Fruit fly (Drosophila melanogaster) whole organism, adult: ENCODE data around the gene Hcf.

Source experiments
- CG11617 ChIP-seq: fragments of 200-800 bp; sonication (Bioruptor generic); optimal IDR thresholded peaks from 2 replicates; lab custom pipeline; 2017; ENCODE audit warnings: mild to moderate bottlenecking, missing biosample characterization, missing genetic modification reagents, missing genetic modification characterization
- CG14711 ChIP-seq: fragments of 200-800 bp; sonication (Bioruptor generic); optimal IDR thresholded peaks from 2 replicates; lab custom pipeline; 2018; ENCODE audit warnings: missing biosample characterization, mild to moderate bottlenecking, missing genetic modification characterization, moderate library complexity
- CG1620 ChIP-seq: fragments of 200-800 bp; sonication (Bioruptor generic); optimal IDR thresholded peaks from 2 replicates; lab custom pipeline; 2016; ENCODE audit warnings: missing biosample characterization, missing genetic modification characterization
- Clk ChIP-seq: fragments of 200-800 bp; sonication (Bioruptor generic); optimal IDR thresholded peaks from 2 replicates; lab custom pipeline; 2017; ENCODE audit warnings: missing biosample characterization, missing genetic modification characterization
- Crg-1 ChIP-seq: fragments of 200-800 bp; sonication (Bioruptor generic); optimal IDR thresholded peaks from 2 replicates; lab custom pipeline; 2016; ENCODE audit warnings: missing biosample characterization, missing genetic modification characterization
- Hr96 ChIP-seq: fragments of 200-800 bp; sonication (Bioruptor generic); optimal IDR thresholded peaks from 2 replicates; lab custom pipeline; 2016; ENCODE audit warnings: missing biosample characterization, missing genetic modification characterization
- Mnt ChIP-seq: fragments of 200-800 bp; sonication (Bioruptor generic); optimal IDR thresholded peaks from 2 replicates; lab custom pipeline; 2016; ENCODE audit warnings: missing biosample characterization, mild to moderate bottlenecking, missing genetic modification characterization
- bab1 ChIP-seq: fragments of 200-800 bp; sonication (Bioruptor generic); optimal IDR thresholded peaks from 3 replicates; lab custom pipeline; 2019; ENCODE audit warnings: missing biosample characterization, mild to moderate bottlenecking, missing genetic modification characterization, moderate library complexity
- cic ChIP-seq: fragments of 200-800 bp; sonication (Bioruptor generic); optimal IDR thresholded peaks from 2 replicates; lab custom pipeline; 2017; ENCODE audit warnings: missing biosample characterization, mild to moderate bottlenecking, missing genetic modification characterization, moderate library complexity
- pad ChIP-seq: fragments of 200-800 bp; sonication (Bioruptor generic); optimal IDR thresholded peaks from 3 replicates; lab custom pipeline; 2017; ENCODE audit warnings: missing biosample characterization, missing genetic modification characterization, mild to moderate bottlenecking, moderate library complexity, missing genetic modification reagents
- toe ChIP-seq: fragments of 200-800 bp; sonication (Bioruptor generic); optimal IDR thresholded peaks from 2 replicates; lab custom pipeline; 2016; ENCODE audit warnings: missing biosample characterization, missing genetic modification characterization

DNA sequence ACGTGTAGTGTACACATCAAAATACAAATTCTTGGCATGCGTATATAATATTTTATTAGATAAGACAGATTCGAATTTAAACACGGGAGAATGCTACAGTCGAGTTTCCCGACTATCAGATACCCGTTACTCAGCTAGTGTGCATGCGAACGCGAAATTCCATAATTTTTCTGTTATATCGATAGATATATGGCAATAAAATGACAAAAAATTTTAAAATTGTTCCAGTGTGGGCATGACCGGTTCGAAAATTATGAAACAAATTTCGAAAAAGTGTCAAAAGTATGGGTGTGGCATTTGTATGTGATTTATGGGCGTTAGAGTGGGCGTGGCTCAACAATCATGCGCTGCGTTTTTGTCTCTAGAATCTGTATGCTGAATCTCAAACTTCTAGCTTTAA lies 27.5 kb upstream of the Hcf start:
- TF ChIP-seq cic (no peak), pad (GFP tag; lab: Kevin White, UChicago) (no peak), Hr96 (GFP tag; lab: Kevin White, UChicago) (no peak), CG14711 (tag; lab: Kevin White, UChicago) (no peak), CG1620 (GFP tag; lab: Kevin White, UChicago) (no peak), toe (GFP tag; lab: Kevin White, UChicago) (no peak), Clk (GFP tag; lab: Kevin White, UChicago) (no peak), Crg-1 (GFP tag; lab: Kevin White, UChicago) (no peak), Mnt (GFP tag; lab: Kevin White, UChicago) (no peak), bab1 (GFP tag; lab: Kevin White, UChicago) (no peak), CG11617 (GFP tag; lab: Kevin White, UChicago) (no peak)
